Fruit fly (Drosophila melanogaster) whole organism, embryonic: ENCODE measurements around the gene CG44044.

Experiments
- CG17829 ChIP-seq: fragments of 200-800 bp; optimal IDR thresholded peaks from 2 replicates; lab custom pipeline; 2019; ENCODE audit warnings: missing biosample characterization, mild to moderate bottlenecking, missing genetic modification characterization, moderate library complexity
- CG8478 ChIP-seq: fragments of >200 bp; optimal IDR thresholded peaks from 2 replicates; lab custom pipeline; 2018
- bcd ChIP-seq: fragments of 200-800 bp; sonication (Bioruptor generic); optimal IDR thresholded peaks from 2 replicates; lab custom pipeline; 2017; ENCODE audit warnings: missing biosample characterization, mild to moderate bottlenecking, missing genetic modification characterization
- gt ChIP-seq: fragments of 200-800 bp; sonication (Bioruptor generic); IDR thresholded peaks from 2 replicates; pipeline ENCODE4 v1.3.6; 2022; ENCODE audit warnings: missing biosample characterization, missing genetic modification characterization
- unc-4 ChIP-seq: fragments of 200-800 bp; sonication (Bioruptor generic); IDR thresholded peaks from 2 replicates; pipeline ENCODE4 v1.3.6; 2022; ENCODE audit warnings: missing biosample characterization, missing genetic modification characterization; ENCODE audit not compliant: partially characterized antibody

- TF ChIP-seq gt (no peak), CG17829 (no peak), bcd (GFP tag; lab: Kevin White, UChicago) (no peak), unc-4 (GFP tag; lab: Robert Waterston, UW) (no peak), CG8478 (lab: Kevin White, UChicago) (no peak)
Observed at dm6 chr3R:16353671-16354070, 32.0 kb downstream of the CG44044 start.
